Worm (Caenorhabditis elegans) whole organism, dauer: ENCODE results near the gene T28A11.19.

Experiments
- unc-62 ChIP-seq: sonication (generic microtip); optimal IDR thresholded peaks from 2 replicates; lab custom pipeline; 2017; ENCODE audit warnings: missing biosample characterization, missing genetic modification reagents, missing genetic modification characterization

The T28A11.19 gene

ce11 chrV:3244703-3245102, 24.6 kb downstream of the T28A11.19 start, which contains the start of gene srj-7:
TSS of gene srj-7 (plus strand) at chrV:3245003.
- TF ChIP-seq unc-62, result no peak

- no peak for TF ChIP-seq unc-62
Measured at ce11 chrV:3242984-3243383, 26.3 kb downstream of the T28A11.19 start, which contains the start of gene gst-23. TSS of gene gst-23 (plus strand) at chrV:3243284.

ce11 chrV:3241175-3241574, 28.1 kb downstream of the T28A11.19 start, which contains the start of gene srj-11:
TSS of gene srj-11 (plus strand) at chrV:3241424.
- no peak for TF ChIP-seq unc-62

ce11 chrV:3236610-3237009, 32.7 kb downstream of the T28A11.19 start, which contains the start of the genes K08D9.9 and str-16:
TSS of gene K08D9.9 (minus strand) at chrV:3236710.
TSS of gene str-16 (plus strand) at chrV:3236875.
- no peak for TF ChIP-seq unc-62

- TF ChIP-seq unc-62, result no peak
Measured at ce11 chrV:3234887-3235286, 34.4 kb downstream of the T28A11.19 start, which contains the start of gene K08D9.6. TSS of gene K08D9.6 (minus strand) at chrV:3234987.

ce11 chrV:3230597-3230996, 38.7 kb downstream of the T28A11.19 start, which contains the start of gene K08D9.10:
TSS of gene K08D9.10 (plus strand) at chrV:3230897.
- no peak for TF ChIP-seq unc-62

- TF ChIP-seq unc-62, result no peak
Measured at ce11 chrV:3230150-3230549, 39.2 kb downstream of the T28A11.19 start.

ce11 chrV:3227373-3227772, 41.9 kb downstream of the T28A11.19 start, which contains the start of gene K08D9.2:
TSS of gene K08D9.2 (plus strand) at chrV:3227673.
- TF ChIP-seq unc-62, result no peak
